Worm (Caenorhabditis elegans): ENCODE measurements around the gene F11D5.6.

DNA sequence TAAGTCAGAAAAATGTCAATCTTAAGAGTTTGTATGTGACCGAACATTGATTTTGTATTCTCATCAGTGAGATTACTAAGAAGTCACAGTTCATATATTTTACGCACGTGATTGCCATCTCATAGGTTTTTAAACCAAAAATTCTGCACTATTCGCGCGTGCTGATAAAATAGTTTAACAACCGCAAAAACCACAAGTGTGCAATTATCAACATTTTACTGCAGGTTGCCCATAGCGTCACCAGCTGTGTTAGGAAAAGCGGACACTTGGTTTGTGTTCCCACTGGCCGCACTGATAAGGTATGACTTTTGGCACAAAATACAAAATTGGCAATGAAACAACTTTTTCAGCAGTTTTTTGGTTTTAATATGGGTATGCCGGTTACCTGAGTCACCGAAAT, 35.9 kb downstream of the F11D5.6 start:
- TF ChIP-seq tab-1 (GFP tag; IDR thresholded peaks at IDR 0.05) (no peak), ztf-29 (GFP tag; IDR thresholded peaks at IDR 0.05) (no peak), ref-1 (GFP tag; conservative IDR thresholded peaks at IDR 0.05) (no peak), cog-1 (tag; optimal IDR thresholded peaks at IDR 0.05) (no peak), T22C8.4 (GFP tag; IDR thresholded peaks at IDR 0.05) (no peak)

All from whole organism, midembryonic.